Fruit fly (Drosophila melanogaster) whole organism, adult: ENCODE results near the gene CG6333.

Experiments
- CG11617 ChIP-seq: fragments of 200-800 bp; sonication (Bioruptor generic); optimal IDR thresholded peaks from 2 replicates; lab custom pipeline; 2017; ENCODE audit warnings: mild to moderate bottlenecking, missing biosample characterization, missing genetic modification reagents, missing genetic modification characterization
- CG12768 ChIP-seq: fragments of 200-800 bp; sonication (Bioruptor generic); optimal IDR thresholded peaks from 2 replicates; lab custom pipeline; 2017; ENCODE audit warnings: missing biosample characterization, missing genetic modification characterization, mild to moderate bottlenecking, moderate library complexity, missing genetic modification reagents
- CG14711 ChIP-seq: fragments of 200-800 bp; sonication (Bioruptor generic); optimal IDR thresholded peaks from 2 replicates; lab custom pipeline; 2018; ENCODE audit warnings: missing biosample characterization, mild to moderate bottlenecking, missing genetic modification characterization, moderate library complexity
- CG33017 ChIP-seq: fragments of 200-800 bp; sonication (Bioruptor generic); optimal IDR thresholded peaks from 2 replicates; lab custom pipeline; 2018; ENCODE audit warnings: missing biosample characterization, mild to moderate bottlenecking, missing genetic modification characterization, moderate library complexity
- CG5204 ChIP-seq: fragments of 200-800 bp; sonication (Bioruptor generic); optimal IDR thresholded peaks from 2 replicates; lab custom pipeline; 2016; ENCODE audit warnings: missing biosample characterization, missing genetic modification characterization
- CG7045 ChIP-seq: fragments of 200-800 bp; sonication (Bioruptor generic); optimal IDR thresholded peaks from 2 replicates; lab custom pipeline; 2017; ENCODE audit warnings: missing biosample characterization, mild to moderate bottlenecking, missing genetic modification characterization
- Clk ChIP-seq: fragments of 200-800 bp; sonication (Bioruptor generic); optimal IDR thresholded peaks from 2 replicates; lab custom pipeline; 2017; ENCODE audit warnings: missing biosample characterization, missing genetic modification characterization
- Hr96 ChIP-seq: fragments of 200-800 bp; sonication (Bioruptor generic); optimal IDR thresholded peaks from 2 replicates; lab custom pipeline; 2016; ENCODE audit warnings: missing biosample characterization, missing genetic modification characterization
- Mnt ChIP-seq: fragments of 200-800 bp; sonication (Bioruptor generic); optimal IDR thresholded peaks from 2 replicates; lab custom pipeline; 2016; ENCODE audit warnings: missing biosample characterization, mild to moderate bottlenecking, missing genetic modification characterization
- bab1 ChIP-seq: fragments of 200-800 bp; sonication (Bioruptor generic); optimal IDR thresholded peaks from 3 replicates; lab custom pipeline; 2019; ENCODE audit warnings: missing biosample characterization, mild to moderate bottlenecking, missing genetic modification characterization, moderate library complexity
- cic ChIP-seq: fragments of 200-800 bp; sonication (Bioruptor generic); optimal IDR thresholded peaks from 2 replicates; lab custom pipeline; 2017; ENCODE audit warnings: missing biosample characterization, mild to moderate bottlenecking, missing genetic modification characterization, moderate library complexity
- cnc ChIP-seq, 2 experiments: fragments of >200 bp; optimal IDR thresholded peaks; 2 replicates each; lab custom pipeline; 2017
- ovo ChIP-seq: fragments of 200-800 bp; sonication (Bioruptor generic); optimal IDR thresholded peaks from 2 replicates; lab custom pipeline; 2016; ENCODE audit warnings: missing biosample characterization, missing genetic modification characterization
- pad ChIP-seq: fragments of 200-800 bp; sonication (Bioruptor generic); optimal IDR thresholded peaks from 3 replicates; lab custom pipeline; 2017; ENCODE audit warnings: missing biosample characterization, missing genetic modification characterization, mild to moderate bottlenecking, moderate library complexity, missing genetic modification reagents
- tj ChIP-seq: fragments of 200-800 bp; sonication (Bioruptor generic); optimal IDR thresholded peaks from 3 replicates; lab custom pipeline; 2017; ENCODE audit warnings: missing biosample characterization, mild to moderate bottlenecking, missing genetic modification characterization, moderate library complexity
- toe ChIP-seq: fragments of 200-800 bp; sonication (Bioruptor generic); optimal IDR thresholded peaks from 2 replicates; lab custom pipeline; 2016; ENCODE audit warnings: missing biosample characterization, missing genetic modification characterization

Gene CG6333

DNA sequence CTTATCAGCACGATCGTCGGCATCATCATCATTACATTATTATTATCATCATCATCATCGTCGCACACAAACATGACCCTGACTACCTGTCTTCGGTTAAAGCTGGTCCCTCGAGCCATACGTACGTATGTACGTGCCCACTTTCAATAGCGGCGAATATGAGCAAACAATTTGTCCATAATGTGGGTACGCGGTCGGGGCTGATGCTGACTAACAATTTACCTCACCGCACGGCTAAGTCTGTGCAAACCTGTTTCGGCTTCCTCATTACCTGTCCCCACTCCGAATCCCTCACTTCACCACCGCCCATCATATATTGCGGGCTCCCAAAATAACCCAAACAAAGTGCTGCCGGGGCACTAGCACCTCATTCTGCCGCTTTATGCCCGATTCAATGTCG, 55.6 kb downstream of the CG6333 start:
- TF ChIP-seq toe (GFP tag; lab: Kevin White, UChicago) (no peak), CG12768 (GFP tag; lab: Kevin White, UChicago) (no peak), cic (no peak), tj (GFP tag; lab: Kevin White, UChicago) (no peak), cnc (optimal IDR thresholded peaks at IDR 0.05; lab: Kevin White, UChicago) (no peak), CG11617 (no peak), Hr96 (GFP tag; lab: Kevin White, UChicago) (no peak), Clk (GFP tag; lab: Kevin White, UChicago) (no peak), ovo (GFP tag; lab: Kevin White, UChicago) (no peak), CG33017 (tag; lab: Kevin White, UChicago) (no peak), CG7045 (GFP tag; lab: Kevin White, UChicago) (no peak), pad (no peak), Mnt (no peak), CG14711 (tag; lab: Kevin White, UChicago) (no peak), CG5204 (GFP tag; lab: Kevin White, UChicago) (no peak), bab1 (GFP tag; lab: Kevin White, UChicago) (no peak)
